Worm (Caenorhabditis elegans): ENCODE measurements around the gene pcp-1.

The pcp-1 gene

ce11 chrIII:7729534-7730061 is 29.1 kb upstream of the pcp-1 start, which contains the start of gene ZK112.4 (continued):
- TF ChIP-seq pha-4 (GFP tag; IDR thresholded peaks at IDR 0.05) = 0 out of 2 replicates have a peak, but pooled peaks have one; percentile 12
- no peak for TF ChIP-seq pha-4 (tag; optimal IDR thresholded peaks at IDR 0.05)
- TF ChIP-seq madf-5 (GFP tag; IDR thresholded peaks at IDR 0.05) = 0 out of 4 replicates have a peak, but pooled peaks of 1 of the 2 experiments have one; percentile 10
- TF ChIP-seq fos-1 (tag; optimal IDR thresholded peaks at IDR 0.05) = no peak
- 0 out of 2 replicates have a peak, but pooled peaks have one; percentile 21 for TF ChIP-seq madf-9 (GFP tag; conservative IDR thresholded peaks at IDR 0.05)
- peak; percentile 49; the same call in 1 of the 2 replicates for TF ChIP-seq egl-43 (GFP tag; IDR thresholded peaks at IDR 0.05)
- TF ChIP-seq T20F7.1 (GFP tag; optimal IDR thresholded peaks at IDR 0.05) = no peak
- TF ChIP-seq nhr-25 (tag; optimal IDR thresholded peaks at IDR 0.05; ENCODE audit: borderline replicate concordance, insufficient read depth) = peak; percentile 62
- TF ChIP-seq nhr-77 (tag; optimal IDR thresholded peaks at IDR 0.05) = peak; percentile 56
- TF ChIP-seq unc-62 (GFP tag; optimal IDR thresholded peaks at IDR 0.05 in 1 of 2) = peak in 1 of 2 experiments; percentile 98
- no peak for TF ChIP-seq unc-62 (tag; optimal IDR thresholded peaks at IDR 0.05)
- peak; percentile 73; the same call in 1 of the 2 replicates for TF ChIP-seq ctbp-1 (GFP tag; IDR thresholded peaks at IDR 0.05)
- TF ChIP-seq ceh-28 (tag; optimal IDR thresholded peaks at IDR 0.05) = no peak
- TF ChIP-seq mep-1 (tag; optimal IDR thresholded peaks at IDR 0.05) = peak; percentile 90
- peak; percentile 88 for TF ChIP-seq aha-1 (tag)
- peak; percentile 76 for TF ChIP-seq hlh-30 (tag; optimal IDR thresholded peaks at IDR 0.05; ENCODE audit: insufficient read depth)

ce11 chrIII:7730331-7730730 is 28.4 kb upstream of the pcp-1 start:
- TF ChIP-seq snpc-1.2 (GFP tag; IDR thresholded peaks at IDR 0.05) (no peak), lin-39 (tag; optimal IDR thresholded peaks at IDR 0.05) (no peak), F44E2.7 (GFP tag; IDR thresholded peaks at IDR 0.05) (no peak), ceh-28 (tag; optimal IDR thresholded peaks at IDR 0.05) (no peak), ctbp-1 (GFP tag; IDR thresholded peaks at IDR 0.05) (no peak), mxl-3 (GFP tag; optimal IDR thresholded peaks at IDR 0.05) (peak; percentile 68), vab-7 (GFP tag; IDR thresholded peaks at IDR 0.05) (no peak), dpl-1 (GFP tag; optimal IDR thresholded peaks at IDR 0.05) (no peak), lin-1 (GFP tag; IDR thresholded peaks at IDR 0.05) (no peak), skn-1 (tag; optimal IDR thresholded peaks at IDR 0.05) (no peak), sdz-12 (GFP tag; optimal IDR thresholded peaks at IDR 0.05) (no peak), Y75B8A.6 (GFP tag; IDR thresholded peaks at IDR 0.05) (no peak), nhr-28 (tag; optimal IDR thresholded peaks at IDR 0.05) (peak; percentile 88), tag-97 (GFP tag; IDR thresholded peaks at IDR 0.05) (no peak), Y48G9A.11 (GFP tag; IDR thresholded peaks at IDR 0.05) (no peak), zfp-3 (GFP tag; conservative IDR thresholded peaks at IDR 0.05) (peak; percentile 30; the same call in 1 of the 2 replicates), lir-3 (tag; optimal IDR thresholded peaks at IDR 0.05) (no peak), pha-4 (GFP tag; IDR thresholded peaks at IDR 0.05) (no peak), pha-4 (tag; optimal IDR thresholded peaks at IDR 0.05) (no peak), ceh-82 (tag; optimal IDR thresholded peaks at IDR 0.05) (no peak), gei-8 (GFP tag; optimal IDR thresholded peaks at IDR 0.05) (no peak), ceh-20 (GFP tag; IDR thresholded peaks at IDR 0.05) (no peak), F49E8.2 (tag; optimal IDR thresholded peaks at IDR 0.05; ENCODE audit: borderline replicate concordance) (no peak), fkh-10 (GFP tag; optimal IDR thresholded peaks at IDR 0.05) (no peak), php-3 (GFP tag; IDR thresholded peaks at IDR 0.05) (peak; percentile 50), dmd-8 (GFP tag; IDR thresholded peaks at IDR 0.05) (no peak), unc-62 (GFP tag; optimal IDR thresholded peaks at IDR 0.05 in 1 of 2) (peak in 1 of 2 experiments; percentile 2), unc-62 (tag; optimal IDR thresholded peaks at IDR 0.05) (no peak), madf-5 (GFP tag; IDR thresholded peaks at IDR 0.05) (0 out of 4 replicates have a peak, but pooled peaks of 1 of the 2 experiments have one; percentile 27), attf-4 (tag; optimal IDR thresholded peaks at IDR 0.05) (no peak), lsy-2 (tag; optimal IDR thresholded peaks at IDR 0.05) (peak in 1 of 2 experiments; percentile 43), hmg-1.1 (GFP tag; IDR thresholded peaks at IDR 0.05) (peak; percentile 17; the same call in 1 of the 2 replicates), ceh-44 (GFP tag; IDR thresholded peaks at IDR 0.05) (no peak), daf-16 (GFP tag; optimal IDR thresholded peaks at IDR 0.05) (no peak), daf-16 (tag; optimal IDR thresholded peaks at IDR 0.05) (peak; percentile 75), pqm-1 (tag; optimal IDR thresholded peaks at IDR 0.05) (peak; percentile 87), nhr-6 (tag; optimal IDR thresholded peaks at IDR 0.05) (no peak), nhr-41 (GFP tag; IDR thresholded peaks at IDR 0.05) (no peak), nhr-48 (tag; optimal IDR thresholded peaks at IDR 0.05) (no peak)

Data from whole organism, L4 larva.